Worm (Caenorhabditis elegans): Measurements from ENCODE around the gene T23G7.3.

The T23G7.3 gene

DNA sequence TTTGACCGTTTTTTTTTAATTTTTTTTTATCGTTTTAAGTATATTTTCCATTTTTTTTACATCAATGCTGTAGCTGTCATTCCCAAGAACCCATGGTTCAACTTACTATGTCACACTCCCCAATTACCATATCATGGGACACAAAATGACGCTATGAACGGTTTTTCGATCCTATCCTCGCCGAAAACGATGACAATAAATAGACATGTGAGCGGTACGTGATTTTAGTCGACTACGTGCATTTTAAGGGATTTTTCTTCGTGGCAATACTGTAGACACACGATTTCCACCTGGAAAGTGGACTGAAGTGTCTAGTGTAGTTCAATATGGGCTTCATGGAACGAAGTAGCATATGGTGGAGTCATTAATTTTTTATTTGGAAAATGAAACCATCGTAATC is 11.4 kb downstream of the T23G7.3 start:
- TF ChIP-seq unc-39 (tag; optimal IDR thresholded peaks at IDR 0.05): no peak
- no peak for TF ChIP-seq nhr-42 (GFP tag; IDR thresholded peaks at IDR 0.05)
- TF ChIP-seq aha-1 (tag): peak; percentile 63
- peak; percentile 68 for TF ChIP-seq dmd-6 (GFP tag; IDR thresholded peaks at IDR 0.05)
- TF ChIP-seq snpc-4 (tag; optimal IDR thresholded peaks at IDR 0.05): no peak
- peak; percentile 76 for TF ChIP-seq hlh-30 (tag; optimal IDR thresholded peaks at IDR 0.05; ENCODE audit: insufficient read depth)
- TF ChIP-seq lim-7 (GFP tag; IDR thresholded peaks at IDR 0.05): no peak
- TF ChIP-seq ceh-44 (GFP tag; IDR thresholded peaks at IDR 0.05): no peak
- TF ChIP-seq mes-2 (tag; optimal IDR thresholded peaks at IDR 0.05; ENCODE audit: poor library complexity, severe bottlenecking): no peak
- no peak for TF ChIP-seq mdl-1 (tag; optimal IDR thresholded peaks at IDR 0.05)
- no peak for TF ChIP-seq mep-1 (tag; optimal IDR thresholded peaks at IDR 0.05)
- TF ChIP-seq nhr-48 (tag; optimal IDR thresholded peaks at IDR 0.05): peak; percentile 1
- TF ChIP-seq jun-1 (tag; optimal IDR thresholded peaks at IDR 0.05): no peak
- no peak for TF ChIP-seq nhr-102 (tag; optimal IDR thresholded peaks at IDR 0.05)
- TF ChIP-seq hlh-11 (tag; optimal IDR thresholded peaks at IDR 0.05): peak; percentile 8
- no peak for TF ChIP-seq F26F4.8 (GFP tag; conservative IDR thresholded peaks at IDR 0.05)
- no peak for TF ChIP-seq unc-62 (GFP tag; optimal IDR thresholded peaks at IDR 0.05 in 1 of 2)
- TF ChIP-seq unc-62 (tag; optimal IDR thresholded peaks at IDR 0.05): no peak
- no peak for TF ChIP-seq skn-1 (tag; optimal IDR thresholded peaks at IDR 0.05)
- TF ChIP-seq hif-1 (tag; optimal IDR thresholded peaks at IDR 0.05): peak; percentile 97 to 98
- TF ChIP-seq lin-1 (GFP tag; IDR thresholded peaks at IDR 0.05): no peak
- TF ChIP-seq dve-1 (tag; optimal IDR thresholded peaks at IDR 0.05; ENCODE audit: insufficient read depth): peak; percentile 50
- TF ChIP-seq nhr-28 (tag; optimal IDR thresholded peaks at IDR 0.05): peak; percentile 85

DNA sequence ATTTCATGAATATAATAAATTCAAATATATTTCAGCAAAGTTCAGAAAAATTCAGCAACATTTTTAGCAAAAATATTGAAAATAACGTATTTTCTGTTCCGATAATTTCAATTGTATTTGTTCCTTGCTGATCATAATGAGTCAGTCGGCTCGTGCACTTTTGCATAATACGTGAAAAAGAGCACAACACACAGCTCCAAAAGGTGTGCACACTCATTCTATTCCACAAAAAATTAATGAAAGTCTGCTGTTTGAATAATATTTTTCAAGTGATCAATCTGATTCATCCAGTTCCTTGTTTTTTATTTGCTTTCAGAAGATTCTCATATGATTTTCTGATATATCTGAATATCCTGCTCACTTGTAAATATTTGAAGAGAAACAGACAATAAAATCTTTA is 13.3 kb downstream of the T23G7.3 start:
- TF ChIP-seq vab-7 (GFP tag; IDR thresholded peaks at IDR 0.05): no peak
- no peak for TF ChIP-seq F10B5.3 (tag; optimal IDR thresholded peaks at IDR 0.05)
- TF ChIP-seq ztf-7 (tag; optimal IDR thresholded peaks at IDR 0.05): no peak
- peak; percentile 87 to 89 for TF ChIP-seq hif-1 (tag; optimal IDR thresholded peaks at IDR 0.05)
- peak; percentile 96 for TF ChIP-seq aha-1 (tag)

DNA sequence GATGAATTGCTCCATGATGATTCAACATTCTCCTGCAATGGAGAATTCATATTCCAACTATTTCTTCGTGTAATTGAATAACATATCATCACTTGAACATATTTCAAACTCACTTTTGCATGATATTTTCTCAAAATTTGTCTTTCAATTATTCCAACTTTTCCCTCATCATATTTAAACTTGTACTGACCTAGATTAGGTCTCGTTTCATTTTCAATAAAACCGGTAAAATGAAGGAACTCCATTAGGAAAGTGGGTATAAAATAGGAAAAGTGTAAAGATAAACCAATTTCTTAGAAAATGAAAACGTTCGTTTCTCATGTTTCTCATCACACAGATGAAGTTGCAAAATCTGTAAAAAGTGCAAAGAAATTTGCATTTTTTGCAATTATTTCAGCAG is 15.4 kb downstream of the T23G7.3 start, which contains the start of gene col-78:
col-78 (plus strand) TSS at position 301 of the 400 bp plus-strand sequence.
- TF ChIP-seq zag-1 (tag; optimal IDR thresholded peaks at IDR 0.05) (no peak), set-16 (GFP tag; IDR thresholded peaks at IDR 0.05) (no peak), fos-1 (tag; optimal IDR thresholded peaks at IDR 0.05) (no peak), lin-1 (GFP tag; IDR thresholded peaks at IDR 0.05) (no peak), spr-1 (tag; optimal IDR thresholded peaks at IDR 0.05) (no peak), spr-3 (GFP tag; optimal IDR thresholded peaks at IDR 0.05) (no peak), skn-1 (tag; optimal IDR thresholded peaks at IDR 0.05) (no peak), hlh-11 (tag; optimal IDR thresholded peaks at IDR 0.05) (no peak), lsy-2 (tag; optimal IDR thresholded peaks at IDR 0.05) (no peak), nhr-42 (GFP tag; IDR thresholded peaks at IDR 0.05) (no peak), nhr-11 (tag; optimal IDR thresholded peaks at IDR 0.05) (no peak), attf-4 (tag; optimal IDR thresholded peaks at IDR 0.05) (no peak), saeg-2 (GFP tag; IDR thresholded peaks at IDR 0.05) (no peak), zfp-3 (GFP tag; conservative IDR thresholded peaks at IDR 0.05) (no peak), tra-1 (GFP tag; IDR thresholded peaks at IDR 0.05) (no peak), ceh-62 (tag; optimal IDR thresholded peaks at IDR 0.05) (no peak), ces-1 (GFP tag; optimal IDR thresholded peaks at IDR 0.05) (no peak)
